Worm (Caenorhabditis elegans) whole organism, L4/young adult: Measurements from ENCODE around the gene C18D4.6.

ENCODE experiments used
- W03F9.2 ChIP-seq: fragments of 150-350 bp; optimal IDR thresholded peaks from 2 replicates; lab custom pipeline; 2014; ENCODE audit warnings: missing biosample characterization, missing genetic modification characterization
- him-1 ChIP-seq: sonication (generic microtip); optimal IDR thresholded peaks from 2 replicates; lab custom pipeline; 2016; ENCODE audit warnings: missing genotype, missing genetic modification reagents, missing genetic modification characterization, missing compliant biosample characterization

DNA sequence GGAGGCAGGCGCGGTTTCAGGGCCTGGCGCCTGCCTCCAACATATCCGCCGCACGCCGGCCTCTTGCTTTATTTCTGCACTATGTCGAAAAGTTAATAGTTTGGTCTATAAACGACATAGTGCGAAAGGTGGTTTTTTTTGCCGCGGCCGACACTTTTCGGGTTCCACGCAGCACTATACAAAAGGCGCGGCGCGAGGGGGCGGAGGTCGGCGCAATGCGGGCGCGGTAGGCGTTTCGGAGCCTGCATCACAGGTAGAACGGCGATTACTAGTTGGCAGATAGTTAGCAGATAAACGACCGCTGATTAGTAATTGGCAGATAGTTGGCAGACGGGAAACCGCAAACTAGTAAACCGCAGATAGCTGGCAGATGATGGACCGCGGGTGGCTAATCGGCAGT lies 25.4 kb downstream of the C18D4.6 start:
- TF ChIP-seq W03F9.2 (no peak), him-1 (no peak)
